Worm (Caenorhabditis elegans): ENCODE data around the gene B0564.2.

ce11 chrIV:13098652-13099051 is 8.8 kb upstream of the B0564.2 start, which contains the start of the genes dli-1, tin-9.2 and exos-4.1:
- peak; percentile 35 for TF ChIP-seq nhr-25 (tag; optimal IDR thresholded peaks at IDR 0.05)
- TF ChIP-seq ztf-11 (tag; optimal IDR thresholded peaks at IDR 0.05): no peak

Data from whole organism, L3 larva.